Worm (Caenorhabditis elegans) whole organism, L2 larva: ENCODE measurements around the gene scl-27.

Source experiments
- R02D3.7 ChIP-seq: fragments of 150-350 bp; optimal IDR thresholded peaks from 2 replicates; lab custom pipeline; 2014; ENCODE audit warnings: missing biosample characterization, missing genetic modification characterization
- lin-11 ChIP-seq: fragments of 150-350 bp; sonication (generic microtip); optimal IDR thresholded peaks from 2 replicates; lab custom pipeline; 2014; ENCODE audit warnings: missing biosample characterization, missing genetic modification characterization, inconsistent platforms, mixed read lengths
- mbf-1 ChIP-seq: sonication (generic microtip); optimal IDR thresholded peaks from 2 replicates; lab custom pipeline; 2017; ENCODE audit warnings: missing biosample characterization, missing genetic modification characterization
- nhr-11 ChIP-seq: fragments of 150-350 bp; optimal IDR thresholded peaks from 2 replicates; lab custom pipeline; 2014; ENCODE audit warnings: missing biosample characterization, missing genetic modification characterization
- snpc-4 ChIP-seq: fragments of 150-350 bp; optimal IDR thresholded peaks from 2 replicates; lab custom pipeline; 2014; ENCODE audit warnings: missing biosample characterization, missing genetic modification characterization
- zag-1 ChIP-seq: fragments of 150-350 bp; optimal IDR thresholded peaks from 2 replicates; lab custom pipeline; 2014; ENCODE audit warnings: missing biosample characterization, missing genetic modification characterization

- no peak for TF ChIP-seq snpc-4 (tag; lab: Kevin White, UChicago)
- TF ChIP-seq lin-11 (tag; lab: Kevin White, UChicago), result no peak
- TF ChIP-seq R02D3.7 (tag; lab: Kevin White, UChicago), result no peak
- TF ChIP-seq zag-1 (tag; lab: Kevin White, UChicago), result no peak
- TF ChIP-seq nhr-11 (tag; lab: Kevin White, UChicago), result no peak
- TF ChIP-seq mbf-1 (tag; lab: Kevin White, UChicago), result no peak
These were observed 14.8 kb downstream of the scl-27 start, which contains the start of gene dod-19 for ce11 chrV:414630-415029.
